Fruit fly (Drosophila melanogaster): Measurements from ENCODE around the gene IKKepsilon.

dm6 chr2L:20643144-20643543, 32.7 kb upstream of the IKKepsilon start, which contains the start of gene CG17470:
- TF ChIP-seq CG15710 (tag; optimal IDR thresholded peaks at IDR 0.05) (no peak), CG13204 (GFP tag; optimal IDR thresholded peaks at IDR 0.05) (no peak), gl (tag; optimal IDR thresholded peaks at IDR 0.05) (no peak), CG8301 (tag; optimal IDR thresholded peaks at IDR 0.05) (no peak), EcR (GFP tag; optimal IDR thresholded peaks at IDR 0.05) (no peak), CG32121 (GFP tag; IDR thresholded peaks at IDR 0.05) (no peak), D1 (tag; optimal IDR thresholded peaks at IDR 0.05) (no peak), CG10348 (GFP tag; IDR thresholded peaks at IDR 0.05) (no peak), rn (GFP tag; IDR thresholded peaks at IDR 0.05) (no peak), CG17806 (tag; optimal IDR thresholded peaks at IDR 0.05) (no peak), CG14655 (GFP tag; optimal IDR thresholded peaks at IDR 0.05) (no peak), Snoo (tag; optimal IDR thresholded peaks at IDR 0.05) (no peak)
